Fruit fly (Drosophila melanogaster) whole organism, adult: ENCODE data around the gene RluA-2.
A peak's percentile ranks its signal among the peaks of the same experiment; 100 is the strongest.

ENCODE experiments used
- CG11617 ChIP-seq: fragments of 200-800 bp; sonication (Bioruptor generic); optimal IDR thresholded peaks from 2 replicates; lab custom pipeline; 2017; ENCODE audit warnings: mild to moderate bottlenecking, missing biosample characterization, missing genetic modification reagents, missing genetic modification characterization
- CG12768 ChIP-seq: fragments of 200-800 bp; sonication (Bioruptor generic); optimal IDR thresholded peaks from 2 replicates; lab custom pipeline; 2017; ENCODE audit warnings: missing biosample characterization, missing genetic modification characterization, mild to moderate bottlenecking, moderate library complexity, missing genetic modification reagents
- CG14711 ChIP-seq: fragments of 200-800 bp; sonication (Bioruptor generic); optimal IDR thresholded peaks from 2 replicates; lab custom pipeline; 2018; ENCODE audit warnings: missing biosample characterization, mild to moderate bottlenecking, missing genetic modification characterization, moderate library complexity
- CG1620 ChIP-seq: fragments of 200-800 bp; sonication (Bioruptor generic); optimal IDR thresholded peaks from 2 replicates; lab custom pipeline; 2016; ENCODE audit warnings: missing biosample characterization, missing genetic modification characterization
- CG33017 ChIP-seq: fragments of 200-800 bp; sonication (Bioruptor generic); optimal IDR thresholded peaks from 2 replicates; lab custom pipeline; 2018; ENCODE audit warnings: missing biosample characterization, mild to moderate bottlenecking, missing genetic modification characterization, moderate library complexity
- CG5204 ChIP-seq: fragments of 200-800 bp; sonication (Bioruptor generic); optimal IDR thresholded peaks from 2 replicates; lab custom pipeline; 2016; ENCODE audit warnings: missing biosample characterization, missing genetic modification characterization
- CG7045 ChIP-seq: fragments of 200-800 bp; sonication (Bioruptor generic); optimal IDR thresholded peaks from 2 replicates; lab custom pipeline; 2017; ENCODE audit warnings: missing biosample characterization, mild to moderate bottlenecking, missing genetic modification characterization
- CG7101 ChIP-seq: fragments of 200-800 bp; sonication (Bioruptor generic); optimal IDR thresholded peaks from 2 replicates; lab custom pipeline; 2018; ENCODE audit warnings: missing biosample characterization, mild to moderate bottlenecking, missing genetic modification characterization, moderate library complexity
- Clk ChIP-seq: fragments of 200-800 bp; sonication (Bioruptor generic); optimal IDR thresholded peaks from 2 replicates; lab custom pipeline; 2017; ENCODE audit warnings: missing biosample characterization, missing genetic modification characterization
- Crg-1 ChIP-seq: fragments of 200-800 bp; sonication (Bioruptor generic); optimal IDR thresholded peaks from 2 replicates; lab custom pipeline; 2016; ENCODE audit warnings: missing biosample characterization, missing genetic modification characterization
- Hr96 ChIP-seq: fragments of 200-800 bp; sonication (Bioruptor generic); optimal IDR thresholded peaks from 2 replicates; lab custom pipeline; 2016; ENCODE audit warnings: missing biosample characterization, missing genetic modification characterization
- Mnt ChIP-seq: fragments of 200-800 bp; sonication (Bioruptor generic); optimal IDR thresholded peaks from 2 replicates; lab custom pipeline; 2016; ENCODE audit warnings: missing biosample characterization, mild to moderate bottlenecking, missing genetic modification characterization
- bab1 ChIP-seq: fragments of 200-800 bp; sonication (Bioruptor generic); optimal IDR thresholded peaks from 3 replicates; lab custom pipeline; 2019; ENCODE audit warnings: missing biosample characterization, mild to moderate bottlenecking, missing genetic modification characterization, moderate library complexity
- cic ChIP-seq: fragments of 200-800 bp; sonication (Bioruptor generic); optimal IDR thresholded peaks from 2 replicates; lab custom pipeline; 2017; ENCODE audit warnings: missing biosample characterization, mild to moderate bottlenecking, missing genetic modification characterization, moderate library complexity
- cnc ChIP-seq, 2 experiments: fragments of >200 bp; optimal IDR thresholded peaks; 2 replicates each; lab custom pipeline; 2017
- kay ChIP-seq: fragments of 200-800 bp; sonication (Bioruptor generic); peaks from one replicate; lab custom pipeline; 2016; ENCODE audit warnings: missing biosample characterization, missing genetic modification characterization, borderline replicate concordance
- ovo ChIP-seq: fragments of 200-800 bp; sonication (Bioruptor generic); optimal IDR thresholded peaks from 2 replicates; lab custom pipeline; 2016; ENCODE audit warnings: missing biosample characterization, missing genetic modification characterization
- pad ChIP-seq: fragments of 200-800 bp; sonication (Bioruptor generic); optimal IDR thresholded peaks from 3 replicates; lab custom pipeline; 2017; ENCODE audit warnings: missing biosample characterization, missing genetic modification characterization, mild to moderate bottlenecking, moderate library complexity, missing genetic modification reagents
- tj ChIP-seq: fragments of 200-800 bp; sonication (Bioruptor generic); optimal IDR thresholded peaks from 3 replicates; lab custom pipeline; 2017; ENCODE audit warnings: missing biosample characterization, mild to moderate bottlenecking, missing genetic modification characterization, moderate library complexity
- toe ChIP-seq: fragments of 200-800 bp; sonication (Bioruptor generic); optimal IDR thresholded peaks from 2 replicates; lab custom pipeline; 2016; ENCODE audit warnings: missing biosample characterization, missing genetic modification characterization

RluA-2 gene

DNA sequence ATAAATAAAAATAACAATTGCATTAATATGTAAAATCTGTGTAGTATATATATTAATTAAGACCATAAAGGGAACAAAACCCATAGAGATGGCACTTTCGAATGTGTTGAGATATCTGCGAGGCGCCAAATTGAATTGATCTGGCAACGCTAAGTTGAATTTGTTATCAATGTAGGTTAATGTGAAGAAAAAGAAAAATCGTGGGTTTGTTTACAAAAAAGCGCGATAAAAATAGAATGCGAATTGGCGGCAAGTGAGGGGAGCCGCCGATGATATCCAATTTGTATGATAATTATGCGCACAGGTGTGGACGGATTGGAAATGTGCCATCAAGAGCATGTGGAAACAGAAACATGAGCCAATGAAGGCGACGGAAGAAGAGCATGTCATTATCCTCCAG is 3.0 kb downstream of the RluA-2 start:
- TF ChIP-seq Mnt (GFP tag; lab: Kevin White, UChicago), result peak; percentile 42
- no peak for TF ChIP-seq CG12768 (GFP tag; lab: Kevin White, UChicago)

DNA sequence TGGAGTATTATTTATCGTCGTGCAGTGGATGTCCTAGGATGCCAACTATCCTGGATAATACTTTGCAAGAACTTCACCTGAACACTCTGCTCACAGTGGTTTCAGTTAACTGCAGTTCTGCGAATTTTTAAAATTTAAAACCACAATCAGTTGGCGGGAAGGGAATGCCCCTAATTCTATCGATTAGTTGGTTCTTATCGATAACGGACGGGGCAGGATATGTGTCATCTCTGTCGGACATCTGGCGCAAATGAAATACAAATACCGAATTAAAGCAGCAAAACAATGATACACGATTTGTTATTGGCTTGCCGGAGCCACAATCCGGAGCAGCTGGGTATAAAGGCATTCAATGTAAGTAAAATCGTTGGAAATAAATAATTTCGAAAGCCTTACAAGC is 6.2 kb downstream of the RluA-2 start, which contains the start of gene Grip75:
Gene Grip75, plus strand, starts transcription at position 223 of the 400 bp plus-strand sequence.
- no peak for TF ChIP-seq cnc (optimal IDR thresholded peaks at IDR 0.05; lab: Kevin White, UChicago)
- no peak for TF ChIP-seq CG11617 (GFP tag; lab: Kevin White, UChicago)
- no peak for TF ChIP-seq pad (GFP tag; lab: Kevin White, UChicago)
- no peak for TF ChIP-seq Clk
- TF ChIP-seq Crg-1 (GFP tag; lab: Kevin White, UChicago), result no peak
- TF ChIP-seq CG14711 (tag; lab: Kevin White, UChicago), result no peak

DNA sequence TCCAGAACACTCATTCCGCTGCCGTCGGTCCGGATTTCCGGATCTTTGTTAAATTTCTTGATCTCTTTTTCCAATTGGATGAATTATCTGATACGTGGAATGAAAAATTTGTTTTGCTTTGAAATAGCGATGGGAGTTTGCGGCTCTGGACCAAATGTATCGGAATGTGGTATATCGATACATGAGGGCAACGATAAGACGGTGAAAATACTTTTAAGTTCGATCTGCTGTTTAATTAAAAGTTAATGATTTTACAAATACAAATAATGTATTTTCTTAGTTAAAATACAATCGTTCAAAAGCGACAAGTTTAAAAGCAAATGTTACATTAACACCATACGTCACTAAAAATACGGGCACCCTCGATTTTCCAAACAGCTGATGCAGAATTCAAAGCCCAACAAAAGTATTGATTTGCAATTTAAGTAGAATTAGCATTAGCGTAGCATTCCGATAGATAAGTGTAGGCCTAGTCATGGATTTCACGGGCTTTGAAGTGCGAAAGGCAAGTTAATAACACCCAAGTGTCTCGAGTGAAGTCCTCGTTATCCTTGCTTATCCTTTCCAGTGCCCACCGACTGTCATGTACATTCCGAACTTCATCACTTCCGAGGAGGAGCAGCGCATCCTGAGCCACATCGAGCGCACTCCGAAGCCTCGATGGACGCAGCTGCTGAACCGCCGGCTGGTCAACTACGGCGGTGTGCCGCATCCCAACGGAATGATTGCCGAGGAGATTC is 11.8 kb downstream of the RluA-2 start, which contains the start of the genes Cog4 and CG6144:
Gene Cog4, minus strand, starts transcription at position 139 of the 740 bp plus-strand sequence.
Gene CG6144, plus strand, starts transcription at position 211 of the 740 bp plus-strand sequence.
- TF ChIP-seq pad (GFP tag; lab: Kevin White, UChicago) (no peak), CG7101 (tag; lab: Kevin White, UChicago) (peak; percentile 6), CG14711 (tag; lab: Kevin White, UChicago) (peak; percentile 32), CG11617 (GFP tag; lab: Kevin White, UChicago) (peak; percentile 37), Mnt (GFP tag; lab: Kevin White, UChicago) (peak; percentile 36), tj (GFP tag; lab: Kevin White, UChicago) (peak; percentile 34), bab1 (peak; percentile 74), Crg-1 (GFP tag; lab: Kevin White, UChicago) (no peak), kay (GFP tag; lab: Kevin White, UChicago) (no peak), toe (GFP tag; lab: Kevin White, UChicago) (no peak)

DNA sequence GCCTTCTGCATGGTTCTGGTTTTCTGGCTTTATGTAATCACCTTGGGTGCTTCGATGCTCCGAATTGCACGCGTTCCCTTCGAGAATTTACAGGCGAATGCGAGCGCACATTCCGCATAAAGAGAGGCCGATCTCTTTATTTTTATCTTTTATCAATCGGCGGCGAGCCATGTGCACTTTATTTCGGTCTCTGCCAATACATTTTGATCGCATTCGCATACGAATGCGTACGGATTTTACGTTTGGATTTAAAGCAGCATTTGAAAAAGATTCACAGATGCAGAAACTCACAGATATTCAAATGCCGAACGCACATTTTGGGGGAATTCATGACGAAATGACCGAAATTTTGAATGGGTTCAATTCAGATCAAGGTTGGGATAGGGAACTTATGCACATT is 14.5 kb downstream of the RluA-2 start, which contains the start of gene CG13144:
Gene CG13144, minus strand, starts transcription at position 101 of the 400 bp plus-strand sequence.
- no peak for TF ChIP-seq cic (GFP tag; lab: Kevin White, UChicago)
- TF ChIP-seq Clk, result no peak
- TF ChIP-seq CG1620 (GFP tag; lab: Kevin White, UChicago), result no peak
- TF ChIP-seq Hr96 (GFP tag; lab: Kevin White, UChicago), result no peak
- no peak for TF ChIP-seq bab1
- TF ChIP-seq CG7045 (GFP tag; lab: Kevin White, UChicago), result no peak
- no peak for TF ChIP-seq CG33017 (tag; lab: Kevin White, UChicago)
- TF ChIP-seq Crg-1 (GFP tag; lab: Kevin White, UChicago), result no peak
- no peak for TF ChIP-seq CG14711 (tag; lab: Kevin White, UChicago)
- TF ChIP-seq toe (GFP tag; lab: Kevin White, UChicago), result no peak
- no peak for TF ChIP-seq CG5204 (GFP tag; lab: Kevin White, UChicago)

DNA sequence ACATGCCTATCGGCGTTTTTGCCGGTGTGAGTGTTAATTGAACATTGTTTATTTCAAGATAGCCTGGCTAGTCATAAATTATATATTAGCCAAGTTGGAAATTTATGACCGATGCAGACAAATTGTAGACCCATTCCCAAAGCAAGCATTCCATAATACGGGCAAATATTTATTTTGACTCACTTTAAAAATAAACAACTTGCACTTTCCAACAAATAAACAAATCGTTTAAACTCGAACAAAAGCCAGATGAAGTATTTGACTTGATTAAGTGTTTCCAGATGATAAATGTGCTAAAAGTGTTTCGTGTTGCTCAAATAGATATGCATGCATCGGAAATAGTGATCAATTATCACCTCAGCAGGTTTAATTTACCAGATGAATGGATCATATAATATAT is 18.6 kb downstream of the RluA-2 start:
- TF ChIP-seq toe (GFP tag; lab: Kevin White, UChicago) (no peak), CG33017 (tag; lab: Kevin White, UChicago) (no peak), ovo (GFP tag; lab: Kevin White, UChicago) (no peak), tj (GFP tag; lab: Kevin White, UChicago) (no peak), CG11617 (GFP tag; lab: Kevin White, UChicago) (no peak), CG5204 (GFP tag; lab: Kevin White, UChicago) (no peak), bab1 (no peak), kay (GFP tag; lab: Kevin White, UChicago) (no peak), CG14711 (tag; lab: Kevin White, UChicago) (no peak), CG7045 (GFP tag; lab: Kevin White, UChicago) (no peak), Hr96 (GFP tag; lab: Kevin White, UChicago) (no peak), Mnt (GFP tag; lab: Kevin White, UChicago) (no peak), Clk (no peak), pad (GFP tag; lab: Kevin White, UChicago) (no peak), cic (GFP tag; lab: Kevin White, UChicago) (no peak), CG12768 (GFP tag; lab: Kevin White, UChicago) (no peak)

DNA sequence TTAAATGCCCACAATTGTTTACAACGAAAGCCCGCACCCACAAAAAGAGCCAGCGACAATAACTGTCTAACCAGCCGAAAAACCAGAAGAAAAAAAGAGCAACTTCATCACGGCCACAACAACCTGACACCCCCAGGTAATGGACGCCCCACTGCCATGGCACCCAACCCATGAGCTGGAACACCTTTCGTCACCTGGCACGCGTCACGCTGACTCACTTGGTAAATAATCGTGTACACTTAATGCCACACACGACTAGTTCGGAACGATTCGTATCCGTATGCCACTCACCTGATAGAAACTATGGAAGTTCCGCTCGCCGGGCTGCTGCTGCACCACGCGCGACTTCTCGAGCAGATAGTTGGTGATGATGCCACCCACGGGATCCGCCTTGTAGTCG is 19.5 kb downstream of the RluA-2 start:
- TF ChIP-seq pad (GFP tag; lab: Kevin White, UChicago) (no peak), ovo (GFP tag; lab: Kevin White, UChicago) (no peak), Hr96 (GFP tag; lab: Kevin White, UChicago) (no peak), bab1 (no peak), CG11617 (GFP tag; lab: Kevin White, UChicago) (no peak)
